Fruit fly (Drosophila melanogaster): Measurements from ENCODE around the gene Osi10b.

dm6 chr3R:6278231-6278630 lies 12.2 kb downstream of the Osi10b start, which contains the start of gene Osi12:
- no peak for TF ChIP-seq CG34406 (GFP tag; optimal IDR thresholded peaks at IDR 0.05)
- no peak for TF ChIP-seq CG6808 (GFP tag; optimal IDR thresholded peaks at IDR 0.05)
- no peak for TF ChIP-seq CG11902 (GFP tag; optimal IDR thresholded peaks at IDR 0.05)
- no peak for TF ChIP-seq CG10669 (GFP tag; optimal IDR thresholded peaks at IDR 0.05)
- TF ChIP-seq esn (GFP tag; optimal IDR thresholded peaks at IDR 0.05): no peak
- no peak for TF ChIP-seq CG6163 (GFP tag; IDR thresholded peaks at IDR 0.05)
- no peak for TF ChIP-seq Met (GFP tag; optimal IDR thresholded peaks at IDR 0.05)
- no peak for TF ChIP-seq Gug (GFP tag; IDR thresholded peaks at IDR 0.05)
- TF ChIP-seq Ets96B (tag; optimal IDR thresholded peaks at IDR 0.05): no peak
